Fruit fly (Drosophila melanogaster) whole organism, embryonic: ENCODE data around the gene CG15308.

Experiments
- Abd-B ChIP-seq: fragments of 200-800 bp; sonication (Bioruptor generic); optimal IDR thresholded peaks from 2 replicates; lab custom pipeline; 2018; ENCODE audit warnings: missing biosample characterization, mild to moderate bottlenecking, missing genetic modification characterization, moderate library complexity
- Atf3 ChIP-seq: fragments of 200-800 bp; sonication (Bioruptor generic); optimal IDR thresholded peaks from 3 replicates; lab custom pipeline; 2016; ENCODE audit warnings: missing biosample characterization, missing genetic modification characterization
- BtbVII ChIP-seq: fragments of 200-800 bp; sonication (Bioruptor generic); optimal IDR thresholded peaks from 3 replicates; lab custom pipeline; 2017; ENCODE audit warnings: missing biosample characterization, mild to moderate bottlenecking, missing genetic modification characterization
- CG11504 ChIP-seq: fragments of 200-800 bp; sonication (Bioruptor generic); optimal IDR thresholded peaks from 3 replicates; lab custom pipeline; 2019; ENCODE audit warnings: missing biosample characterization, mild to moderate bottlenecking, missing genetic modification characterization, moderate library complexity
- CG12299 ChIP-seq: fragments of 200-800 bp; sonication (Bioruptor generic); optimal IDR thresholded peaks from 2 replicates; lab custom pipeline; 2018; ENCODE audit warnings: missing biosample characterization, mild to moderate bottlenecking, missing genetic modification characterization
- CG13296 ChIP-seq: fragments of 200-800 bp; sonication (Bioruptor generic); optimal IDR thresholded peaks from 3 replicates; lab custom pipeline; 2018; ENCODE audit warnings: missing biosample characterization, mild to moderate bottlenecking, missing genetic modification characterization
- CG13624 ChIP-seq: fragments of 200-800 bp; sonication (Bioruptor generic); optimal IDR thresholded peaks from 2 replicates; lab custom pipeline; 2016; ENCODE audit warnings: missing biosample characterization, missing genetic modification characterization
- CG14710 ChIP-seq: fragments of 200-800 bp; sonication (Bioruptor generic); optimal IDR thresholded peaks from 3 replicates; lab custom pipeline; 2019; ENCODE audit warnings: missing biosample characterization, mild to moderate bottlenecking, missing genetic modification characterization, moderate library complexity
- CG15011 ChIP-seq: fragments of 200-800 bp; sonication (Bioruptor generic); optimal IDR thresholded peaks from 3 replicates; lab custom pipeline; 2018; ENCODE audit warnings: missing biosample characterization, mild to moderate bottlenecking, missing genetic modification characterization
- CG15269 ChIP-seq: fragments of 200-800 bp; sonication (Bioruptor generic); optimal IDR thresholded peaks from 2 replicates; lab custom pipeline; 2018; ENCODE audit warnings: missing biosample characterization, mild to moderate bottlenecking, missing genetic modification characterization, moderate library complexity
- CG1602 ChIP-seq: fragments of 200-800 bp; sonication (Bioruptor generic); optimal IDR thresholded peaks from 3 replicates; lab custom pipeline; 2016; ENCODE audit warnings: missing biosample characterization, missing genetic modification characterization
- CG18262 ChIP-seq: fragments of 200-800 bp; optimal IDR thresholded peaks from 3 replicates; lab custom pipeline; 2019; ENCODE audit warnings: missing biosample characterization, mild to moderate bottlenecking, missing genetic modification characterization, moderate library complexity
- CG18764 ChIP-seq: fragments of 200-800 bp; sonication (Bioruptor generic); optimal IDR thresholded peaks from 3 replicates; lab custom pipeline; 2016; ENCODE audit warnings: missing biosample characterization, missing genetic modification characterization
- CG33213 ChIP-seq: fragments of 200-800 bp; sonication (Bioruptor generic); optimal IDR thresholded peaks from 3 replicates; lab custom pipeline; 2016; ENCODE audit warnings: missing biosample characterization, missing genetic modification characterization
- CG4854 ChIP-seq: fragments of 200-800 bp; sonication (Bioruptor generic); optimal IDR thresholded peaks from 2 replicates; lab custom pipeline; 2016; ENCODE audit warnings: missing biosample characterization, missing genetic modification characterization, inconsistent platforms
- CG6689 ChIP-seq: fragments of 200-800 bp; sonication (Bioruptor generic); IDR thresholded peaks from 2 replicates; pipeline ENCODE4 v1.3.6; 2022; ENCODE audit warnings: missing biosample characterization, missing genetic modification characterization
- CG7987 ChIP-seq: fragments of 200-800 bp; sonication (Bioruptor generic); optimal IDR thresholded peaks from 2 replicates; lab custom pipeline; 2018; ENCODE audit warnings: missing biosample characterization, mild to moderate bottlenecking, missing genetic modification characterization, moderate library complexity
- CG8281 ChIP-seq: fragments of 200-800 bp; sonication (Bioruptor generic); optimal IDR thresholded peaks from 2 replicates; lab custom pipeline; 2018; ENCODE audit warnings: missing biosample characterization, mild to moderate bottlenecking, missing genetic modification characterization, moderate library complexity
- CkIIα-i1 ChIP-seq: fragments of 200-800 bp; sonication (Bioruptor generic); IDR thresholded peaks from 2 replicates; pipeline ENCODE4 v1.3.6; 2022; ENCODE audit warnings: missing biosample characterization, missing genetic modification characterization
- D ChIP-seq, 2 experiments: fragments of 200-800 bp in 1 of 2; fragments of >200 bp in 1 of 2; sonication (Bioruptor generic) in 1 of 2; optimal IDR thresholded peaks; 2 replicates in 1 of 2; 3 replicates in 1 of 2; lab custom pipeline; 2017; ENCODE audit warnings: mild to moderate bottlenecking in 1 of 2, missing biosample characterization in 1 of 2, missing genetic modification characterization in 1 of 2, missing genetic modification reagents in 1 of 2
- Dbx ChIP-seq: fragments of 200-800 bp; sonication (Bioruptor generic); IDR thresholded peaks from 3 replicates; pipeline ENCODE4 v1.3.6; 2022; ENCODE audit warnings: missing biosample characterization, missing genetic modification characterization
- Doc3 ChIP-seq: fragments of 200-800 bp; sonication (Bioruptor generic); IDR thresholded peaks from 3 replicates; pipeline ENCODE4 v1.3.6; 2022; ENCODE audit warnings: missing biosample characterization, missing genetic modification characterization; ENCODE audit not compliant: partially characterized antibody
- H2.0 ChIP-seq: fragments of 200-800 bp; sonication (Bioruptor generic); IDR thresholded peaks from 2 replicates; pipeline ENCODE4 v1.3.6; 2022; ENCODE audit warnings: missing biosample characterization, missing genetic modification characterization
- HLHmδ ChIP-seq: fragments of 200-800 bp; sonication (Bioruptor generic); optimal IDR thresholded peaks from 2 replicates; lab custom pipeline; 2018; ENCODE audit warnings: missing biosample characterization, mild to moderate bottlenecking, missing genetic modification characterization, moderate library complexity
- Hsf ChIP-seq: fragments of 200-800 bp; sonication (Bioruptor generic); optimal IDR thresholded peaks from 3 replicates; lab custom pipeline; 2016; ENCODE audit warnings: missing biosample characterization, missing genetic modification characterization
- Lpt ChIP-seq: fragments of >200 bp; optimal IDR thresholded peaks from 2 replicates; lab custom pipeline; 2018; ENCODE audit warnings: missing biosample characterization, missing genetic modification characterization
- Mes4 ChIP-seq: fragments of 200-800 bp; sonication (Bioruptor generic); optimal IDR thresholded peaks from 2 replicates; lab custom pipeline; 2016; ENCODE audit warnings: missing biosample characterization, missing genetic modification characterization
- Nf-YB ChIP-seq: fragments of 200-800 bp; sonication (Bioruptor generic); optimal IDR thresholded peaks from 3 replicates; lab custom pipeline; 2019; ENCODE audit warnings: missing biosample characterization, mild to moderate bottlenecking, missing genetic modification characterization, moderate library complexity
- Ravus ChIP-seq: fragments of 200-800 bp; sonication (Bioruptor generic); IDR thresholded peaks from 2 replicates; pipeline ENCODE4 v1.3.6; 2022; ENCODE audit warnings: missing biosample characterization, missing genetic modification characterization
- Spps ChIP-seq: fragments of 200-800 bp; sonication (Bioruptor generic); optimal IDR thresholded peaks from 2 replicates; lab custom pipeline; 2018; ENCODE audit warnings: missing biosample characterization, mild to moderate bottlenecking, missing genetic modification characterization
- Sry-β ChIP-seq: fragments of 200-800 bp; sonication (Bioruptor generic); optimal IDR thresholded peaks from 2 replicates; lab custom pipeline; 2018; ENCODE audit warnings: missing biosample characterization, mild to moderate bottlenecking, missing genetic modification characterization, moderate library complexity
- Sry-δ ChIP-seq: fragments of 200-800 bp; sonication (Bioruptor generic); optimal IDR thresholded peaks from 2 replicates; lab custom pipeline; 2016; ENCODE audit warnings: missing biosample characterization, missing genetic modification characterization
- YL-1 ChIP-seq: fragments of 200-800 bp; sonication (Bioruptor generic); optimal IDR thresholded peaks from 3 replicates; lab custom pipeline; 2017; ENCODE audit warnings: missing biosample characterization, mild to moderate bottlenecking, missing genetic modification characterization
- crc ChIP-seq: fragments of 200-800 bp; sonication (Bioruptor generic); optimal IDR thresholded peaks from 2 replicates; lab custom pipeline; 2016; ENCODE audit warnings: missing biosample characterization, missing genetic modification characterization
- dm ChIP-seq: fragments of 200-800 bp; sonication (Bioruptor generic); optimal IDR thresholded peaks from 3 replicates; lab custom pipeline; 2016; ENCODE audit warnings: missing biosample characterization, missing genetic modification characterization
- emc ChIP-seq: fragments of 200-800 bp; sonication (Bioruptor generic); optimal IDR thresholded peaks from 2 replicates; lab custom pipeline; 2016; ENCODE audit warnings: missing biosample characterization, missing genetic modification characterization
- fd96Cb ChIP-seq: fragments of 200-800 bp; sonication (Bioruptor generic); optimal IDR thresholded peaks from 2 replicates; lab custom pipeline; 2018; ENCODE audit warnings: missing biosample characterization, mild to moderate bottlenecking, missing genetic modification characterization, moderate library complexity
- grn ChIP-seq: fragments of 200-800 bp; sonication (Bioruptor generic); optimal IDR thresholded peaks from 3 replicates; lab custom pipeline; 2017; ENCODE audit warnings: missing biosample characterization, missing genetic modification characterization
- klu ChIP-seq: fragments of 200-800 bp; sonication (Bioruptor generic); IDR thresholded peaks from 2 replicates; pipeline ENCODE4 v1.3.6; 2022; ENCODE audit warnings: missing biosample characterization, missing genetic modification characterization
- lbe ChIP-seq: fragments of 200-800 bp; sonication (Bioruptor generic); optimal IDR thresholded peaks from 2 replicates; lab custom pipeline; 2016; ENCODE audit warnings: missing biosample characterization, mild to moderate bottlenecking, missing genetic modification characterization
- mld ChIP-seq: fragments of 200-800 bp; sonication (Bioruptor generic); IDR thresholded peaks from 3 replicates; pipeline ENCODE4 v1.3.6; 2022; ENCODE audit warnings: missing biosample characterization, missing genetic modification characterization; ENCODE audit not compliant: partially characterized antibody
- oc ChIP-seq: fragments of 200-800 bp; sonication (Bioruptor generic); optimal IDR thresholded peaks from 2 replicates; lab custom pipeline; 2018; ENCODE audit warnings: missing biosample characterization, mild to moderate bottlenecking, missing genetic modification characterization, moderate library complexity
- org-1 ChIP-seq: fragments of 200-800 bp; sonication (Bioruptor generic); optimal IDR thresholded peaks from 2 replicates; lab custom pipeline; 2017; ENCODE audit warnings: missing biosample characterization, missing genetic modification characterization
- pita ChIP-seq: fragments of 200-800 bp; sonication (Bioruptor generic); optimal IDR thresholded peaks from 2 replicates; lab custom pipeline; 2017; ENCODE audit warnings: missing biosample characterization, mild to moderate bottlenecking, missing genetic modification characterization
- psq ChIP-seq: fragments of 200-800 bp; sonication (Bioruptor generic); optimal IDR thresholded peaks from 2 replicates; lab custom pipeline; 2017; ENCODE audit warnings: missing biosample characterization, missing genetic modification characterization
- so ChIP-seq: fragments of 200-800 bp; sonication (Bioruptor generic); IDR thresholded peaks from 3 replicates; pipeline ENCODE4 v1.3.6; 2022; ENCODE audit warnings: missing biosample characterization, missing genetic modification characterization
- tin ChIP-seq: fragments of 200-800 bp; sonication (Bioruptor generic); optimal IDR thresholded peaks from 3 replicates; lab custom pipeline; 2016; ENCODE audit warnings: missing biosample characterization, missing genetic modification characterization
- trh ChIP-seq: fragments of 200-800 bp; sonication (Bioruptor generic); optimal IDR thresholded peaks from 2 replicates; lab custom pipeline; 2016; ENCODE audit warnings: missing biosample characterization, missing genetic modification characterization
- vnd ChIP-seq: fragments of 200-800 bp; sonication (Bioruptor generic); IDR thresholded peaks from 3 replicates; pipeline ENCODE4 v1.3.6; 2022; ENCODE audit warnings: missing biosample characterization, missing genetic modification characterization; ENCODE audit not compliant: partially characterized antibody

The CG15308 gene

DNA sequence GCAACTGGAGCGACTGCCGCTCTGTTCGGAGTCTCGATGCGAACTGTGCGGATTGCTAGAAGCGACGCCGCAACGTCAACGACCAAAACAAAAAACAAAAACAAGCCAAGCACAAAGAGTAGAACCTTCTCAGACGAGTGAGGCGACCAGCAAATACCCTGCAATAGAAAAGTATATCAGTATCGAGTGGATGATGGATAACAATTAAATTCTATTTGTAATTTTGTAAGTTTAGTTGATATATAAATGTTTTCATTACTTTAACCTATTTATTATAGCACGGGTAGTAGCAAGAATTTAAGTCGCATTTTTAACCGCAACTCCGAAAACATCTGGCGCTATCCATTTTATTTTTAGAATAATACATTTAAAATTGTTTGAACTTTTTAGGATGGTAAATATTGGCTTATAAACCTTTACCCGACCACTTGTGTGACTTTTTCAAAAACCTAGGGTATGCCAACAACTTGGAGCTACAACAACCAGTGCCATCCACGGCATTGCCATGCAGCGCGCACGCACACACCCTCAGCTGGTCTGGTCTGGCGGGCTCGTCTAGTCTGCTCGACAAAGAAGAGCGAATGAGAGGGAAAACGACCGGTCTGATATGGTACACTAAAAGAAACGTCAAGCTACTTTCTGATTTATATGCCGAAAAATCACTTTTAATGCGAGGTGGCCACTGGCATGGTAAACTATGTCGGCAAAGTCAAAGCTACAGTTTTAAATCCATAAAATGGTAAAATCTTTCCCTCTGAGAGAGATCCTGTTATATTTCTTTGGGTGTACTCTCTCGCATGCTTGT is 46.5 kb upstream of the CG15308 start, which contains the start of gene CG12643 (continued):
- TF ChIP-seq vnd (GFP tag; lab: Robert Waterston, UW) (no peak), Ravus (GFP tag; lab: Robert Waterston, UW) (peak; percentile 62), CG11504 (tag; lab: Kevin White, UChicago) (peak; percentile 86), tin (GFP tag; lab: Kevin White, UChicago) (peak; percentile 94), Hsf (GFP tag; lab: Kevin White, UChicago) (peak; percentile 93), psq (GFP tag; lab: Kevin White, UChicago) (peak; percentile 70), CG15011 (peak; percentile 84), CG13296 (peak; percentile 84), CG6689 (GFP tag; lab: Robert Waterston, UW) (peak; percentile 86), grn (peak; percentile 49), dm (GFP tag; lab: Kevin White, UChicago) (peak; percentile 83), YL-1 (GFP tag; lab: Kevin White, UChicago) (peak; percentile 53), Doc3 (GFP tag; lab: Robert Waterston, UW) (no peak), Spps (tag; lab: Kevin White, UChicago) (peak; percentile 64), HLHmδ (GFP tag; lab: Kevin White, UChicago) (no peak), Lpt (no peak), Mes4 (GFP tag; lab: Kevin White, UChicago) (peak; percentile 87), CG12299 (tag; lab: Kevin White, UChicago) (peak; percentile 53), emc (peak; percentile 89), Dbx (GFP tag; lab: Robert Waterston, UW) (peak; percentile 85), oc (tag; lab: Kevin White, UChicago) (peak; percentile 89), pita (no peak), CG1602 (GFP tag; lab: Kevin White, UChicago) (peak; percentile 81), CG18262 (tag; lab: Kevin White, UChicago) (peak; percentile 80), CG13624 (GFP tag; lab: Kevin White, UChicago) (peak; percentile 90), BtbVII (GFP tag; lab: Kevin White, UChicago) (peak; percentile 75), CG15269 (tag; lab: Kevin White, UChicago) (peak; percentile 76), trh (GFP tag; lab: Kevin White, UChicago) (peak; percentile 28), Sry-β (GFP tag; lab: Kevin White, UChicago) (no peak), crc (GFP tag; lab: Kevin White, UChicago) (peak; percentile 85), mld (no peak), CG4854 (GFP tag; lab: Kevin White, UChicago) (peak; percentile 78), CG14710 (tag; lab: Kevin White, UChicago) (peak; percentile 73), Abd-B (peak; percentile 60), klu (GFP tag; lab: Robert Waterston, UW) (peak; percentile 49), CG7987 (GFP tag; lab: Kevin White, UChicago) (peak; percentile 64), CG18764 (GFP tag; lab: Kevin White, UChicago) (peak; percentile 89), Atf3 (peak; percentile 89), CG8281 (tag; lab: Kevin White, UChicago) (peak; percentile 46), CkIIα-i1 (GFP tag; lab: Robert Waterston, UW) (peak; percentile 87), so (GFP tag; lab: Robert Waterston, UW) (peak; percentile 86), lbe (GFP tag; lab: Kevin White, UChicago) (peak; percentile 82), H2.0 (GFP tag; lab: Robert Waterston, UW) (peak; percentile 90), D (optimal IDR thresholded peaks at IDR 0.05; lab: Kevin White, UChicago) (no peak), D (GFP tag; optimal IDR thresholded peaks at IDR 0.05; lab: Kevin White, UChicago) (peak; percentile 94), CG33213 (GFP tag; lab: Kevin White, UChicago) (peak; percentile 90), Nf-YB (GFP tag; lab: Kevin White, UChicago) (peak; percentile 51), fd96Cb (tag; lab: Kevin White, UChicago) (peak; percentile 92), org-1 (GFP tag; lab: Kevin White, UChicago) (peak; percentile 87), Sry-δ (GFP tag; lab: Kevin White, UChicago) (peak; percentile 62)
